Worm (Caenorhabditis elegans) whole organism, late embryonic: Measurements from ENCODE around the gene C18H2.5.

Experiments used
- K09A11.1 ChIP-seq: sonication (generic microtip); optimal IDR thresholded peaks from 2 replicates; lab custom pipeline; 2017; ENCODE audit warnings: antibody characterized with exemption, mild to moderate bottlenecking, missing genetic modification characterization, missing compliant biosample characterization; ENCODE audit not compliant: insufficient read depth
- ahr-1 ChIP-seq: sonication (generic microtip); optimal IDR thresholded peaks from 2 replicates; lab custom pipeline; 2016; ENCODE audit warnings: missing genetic modification characterization, missing compliant biosample characterization
- elt-4 ChIP-seq: sonication (generic microtip); optimal IDR thresholded peaks from 2 replicates; lab custom pipeline; 2016; ENCODE audit warnings: missing genetic modification characterization, missing compliant biosample characterization
- eyg-1 ChIP-seq: sonication (generic microtip); optimal IDR thresholded peaks from 2 replicates; lab custom pipeline; 2016; ENCODE audit warnings: missing genotype, missing genetic modification characterization, missing compliant biosample characterization
- fax-1 ChIP-seq: sonication (generic microtip); optimal IDR thresholded peaks from 2 replicates; lab custom pipeline; 2016; ENCODE audit warnings: missing genotype, missing genetic modification characterization, missing compliant biosample characterization
- hlh-13 ChIP-seq: fragments of 200-800 bp; sonication (Bioruptor generic); optimal IDR thresholded peaks from 2 replicates; lab custom pipeline; 2018; ENCODE audit warnings: mild to moderate bottlenecking, missing genetic modification characterization, missing compliant biosample characterization
- hlh-30 ChIP-seq: sonication (generic microtip); optimal IDR thresholded peaks from 2 replicates; lab custom pipeline; 2017; ENCODE audit warnings: antibody characterized with exemption, missing genetic modification characterization, missing compliant biosample characterization; ENCODE audit not compliant: insufficient read depth
- lin-11 ChIP-seq: fragments of 200-800 bp; sonication (Bioruptor generic); optimal IDR thresholded peaks from 2 replicates; lab custom pipeline; 2018; ENCODE audit warnings: mild to moderate bottlenecking, missing genetic modification characterization, missing compliant biosample characterization
- nfya-1 ChIP-seq: sonication (generic microtip); optimal IDR thresholded peaks from 2 replicates; lab custom pipeline; 2017; ENCODE audit warnings: missing genetic modification characterization, mild to moderate bottlenecking, missing compliant biosample characterization, antibody characterized with exemption, moderate library complexity
- nhr-11 ChIP-seq: fragments of 150-350 bp; optimal IDR thresholded peaks from 2 replicates; lab custom pipeline; 2014; ENCODE audit warnings: missing biosample characterization, missing genetic modification characterization
- pha-4 ChIP-seq: fragments of 150-350 bp; optimal IDR thresholded peaks from 2 replicates; lab custom pipeline; 2018; ENCODE audit warnings: missing biosample characterization, missing genetic modification reagents, missing genetic modification characterization
- pros-1 ChIP-seq: fragments of 150-350 bp; optimal IDR thresholded peaks from 2 replicates; lab custom pipeline; 2014; ENCODE audit warnings: missing biosample characterization, missing genetic modification reagents, missing genetic modification characterization
- ttx-3 ChIP-seq: sonication (generic microtip); optimal IDR thresholded peaks from 2 replicates; lab custom pipeline; 2016; ENCODE audit warnings: missing genetic modification reagents, missing genetic modification characterization, missing compliant biosample characterization
- unc-86 ChIP-seq: sonication (generic microtip); optimal IDR thresholded peaks from 2 replicates; lab custom pipeline; 2016; ENCODE audit warnings: missing genetic modification characterization, missing compliant biosample characterization

DNA sequence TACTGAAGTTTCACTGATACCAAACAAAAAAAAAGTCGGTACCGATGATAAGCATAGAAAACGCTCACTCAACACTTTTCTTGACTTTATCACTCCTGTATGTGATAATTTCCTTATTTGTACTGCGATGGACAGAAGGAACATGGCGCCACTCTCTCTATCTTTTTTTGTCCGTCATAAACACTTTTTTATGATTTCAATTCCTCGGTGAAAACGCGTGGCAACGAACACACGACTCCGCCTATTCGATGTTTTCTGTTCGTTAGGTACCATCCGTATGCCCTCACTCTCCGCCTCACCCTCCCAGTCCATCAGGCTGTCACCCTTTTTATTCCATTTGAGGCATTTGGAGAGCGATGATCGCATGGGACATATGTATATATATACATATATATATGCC lies 36.2 kb upstream of the C18H2.5 start:
- no peak for TF ChIP-seq ahr-1 (tag; lab: Kevin White, UChicago)
- no peak for TF ChIP-seq nfya-1 (tag; lab: Kevin White, UChicago)
- no peak for TF ChIP-seq fax-1
- TF ChIP-seq unc-86 (tag; lab: Kevin White, UChicago): no peak
- TF ChIP-seq K09A11.1 (tag; lab: Kevin White, UChicago): no peak
- no peak for TF ChIP-seq ttx-3
- TF ChIP-seq nhr-11 (tag; lab: Kevin White, UChicago): no peak
- no peak for TF ChIP-seq lin-11
- no peak for TF ChIP-seq eyg-1 (tag; lab: Kevin White, UChicago)
- TF ChIP-seq pha-4 (tag; lab: Kevin White, UChicago): no peak
- TF ChIP-seq hlh-30 (tag; lab: Kevin White, UChicago): no peak
- TF ChIP-seq pros-1 (tag; lab: Kevin White, UChicago): no peak
- no peak for TF ChIP-seq elt-4 (tag; lab: Kevin White, UChicago)
- TF ChIP-seq hlh-13 (GFP tag; lab: Kevin White, UChicago): no peak
